Fruit fly (Drosophila melanogaster): ENCODE measurements around the gene Hsp68.
A peak's percentile ranks its signal among the peaks of the same experiment; 100 is the strongest.

The Hsp68 gene

DNA sequence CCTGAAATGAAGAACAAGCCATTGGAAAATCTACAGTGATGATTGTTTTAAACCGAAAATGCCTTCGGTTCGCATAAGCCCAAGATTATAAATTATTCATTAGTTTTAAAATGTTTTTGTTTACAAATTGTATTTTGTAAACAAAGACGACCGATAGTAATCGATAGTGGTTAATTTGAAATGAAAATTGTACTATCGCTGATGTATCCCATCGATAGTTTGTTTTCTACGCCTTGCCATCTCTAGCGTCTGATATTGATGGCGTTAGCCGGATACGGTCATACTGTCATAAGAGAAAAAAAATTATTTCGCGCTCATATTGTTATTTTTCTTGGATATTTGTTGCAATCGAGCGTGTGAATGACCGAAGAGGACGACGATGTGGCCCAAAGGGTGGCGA lies 931 bp upstream of the Hsp68 start, which contains the start of gene SMC1 (continued):
- TF ChIP-seq CG8281 (tag; optimal IDR thresholded peaks at IDR 0.05) (peak; percentile 50), ac (GFP tag; optimal IDR thresholded peaks at IDR 0.05) (no peak), CG34376 (GFP tag; optimal IDR thresholded peaks at IDR 0.05) (peak; percentile 42), Bdp1 (GFP tag; optimal IDR thresholded peaks at IDR 0.05) (no peak), chif (GFP tag; optimal IDR thresholded peaks at IDR 0.05) (peak in 1 of 2 experiments; percentile 5), CG18011 (GFP tag; optimal IDR thresholded peaks at IDR 0.05) (no peak), ash1 (GFP tag; optimal IDR thresholded peaks at IDR 0.05) (no peak), pzg (GFP tag; optimal IDR thresholded peaks at IDR 0.05) (peak; percentile 94), CG10431 (GFP tag; optimal IDR thresholded peaks at IDR 0.05) (no peak)

DNA sequence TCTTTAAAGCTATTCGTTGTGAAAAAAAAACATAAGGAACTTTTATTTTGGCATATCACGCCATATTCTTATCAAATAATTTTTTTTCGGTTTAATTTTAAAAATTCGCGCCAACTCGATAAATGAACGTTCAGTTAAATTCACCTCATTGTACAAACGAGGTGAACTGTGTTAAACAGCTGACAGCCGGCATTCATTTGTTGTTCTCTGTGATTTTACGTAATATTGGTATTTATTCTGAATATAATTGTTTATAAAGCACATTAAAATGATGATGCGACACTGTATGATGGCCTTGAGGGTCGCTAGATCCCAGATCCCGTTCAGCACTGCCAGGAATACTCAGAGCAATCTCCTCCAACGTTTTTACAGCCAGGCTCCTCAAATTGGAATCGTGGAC lies 2.9 kb downstream of the Hsp68 start, which contains the start of gene CG6000:
CG6000 (plus strand) TSS at position 165 of the 400 bp plus-strand sequence.
- no peak for TF ChIP-seq Xbp1 (GFP tag; optimal IDR thresholded peaks at IDR 0.05)
- TF ChIP-seq pzg (GFP tag; optimal IDR thresholded peaks at IDR 0.05), result peak; percentile 33
- TF ChIP-seq hbn (GFP tag; IDR thresholded peaks at IDR 0.05; ENCODE audit: partially characterized antibody), result 0 out of 2 replicates have a peak, but pooled peaks have one; percentile 31
- TF ChIP-seq trh (GFP tag; optimal IDR thresholded peaks at IDR 0.05), result no peak
- peak; percentile 5 for TF ChIP-seq CG2116 (GFP tag; optimal IDR thresholded peaks at IDR 0.05)
- no peak for TF ChIP-seq CG4360 (GFP tag; IDR thresholded peaks at IDR 0.05)
- no peak for TF ChIP-seq CG32767 (GFP tag; IDR thresholded peaks at IDR 0.05)
- TF ChIP-seq CG11560 (tag; IDR thresholded peaks at IDR 0.05), result peak; percentile 39; the same call in 1 of the 3 replicates
- TF ChIP-seq Mrtf (GFP tag; IDR thresholded peaks at IDR 0.05), result no peak
- peak; percentile 73 for TF ChIP-seq sens (GFP tag)
- peak; percentile 10 for TF ChIP-seq lbe (GFP tag; optimal IDR thresholded peaks at IDR 0.05)
- peak; percentile 20 for TF ChIP-seq MESR4 (GFP tag; optimal IDR thresholded peaks at IDR 0.05)
- TF ChIP-seq NFAT (GFP tag; IDR thresholded peaks at IDR 0.05), result no peak
- TF ChIP-seq Dref (GFP tag; IDR thresholded peaks at IDR 0.05), result peak; percentile 38; the same call in 1 of the 2 replicates
- TF ChIP-seq repo (GFP tag; optimal IDR thresholded peaks at IDR 0.05), result no peak
- TF ChIP-seq MBD-R2 (GFP tag; IDR thresholded peaks at IDR 0.05), result peak; percentile 55
- peak; percentile 88 for TF ChIP-seq Dp (GFP tag; optimal IDR thresholded peaks at IDR 0.05)
- peak; percentile 60 for TF ChIP-seq CG3995 (GFP tag; optimal IDR thresholded peaks at IDR 0.05)
- TF ChIP-seq NC2β (GFP tag; optimal IDR thresholded peaks at IDR 0.05), result no peak
- TF ChIP-seq CG15514 (GFP tag; optimal IDR thresholded peaks at IDR 0.05), result peak; percentile 44
- TF ChIP-seq CG13287 (GFP tag; IDR thresholded peaks at IDR 0.05; ENCODE audit: partially characterized antibody), result peak; percentile 49; the same call in 1 of the 2 replicates
- TF ChIP-seq cad (GFP tag; optimal IDR thresholded peaks at IDR 0.05), result no peak
- peak in 1 of 2 experiments; percentile 87 for TF ChIP-seq crp (GFP tag; optimal IDR thresholded peaks at IDR 0.05)
- peak; percentile 31 for TF ChIP-seq trem (tag; optimal IDR thresholded peaks at IDR 0.05)
- 0 out of 4 replicates have a peak, but pooled peaks have one; percentile 33 for TF ChIP-seq Dll (GFP tag; IDR thresholded peaks at IDR 0.05; ENCODE audit: partially characterized antibody)
- no peak for TF ChIP-seq CG1529 (GFP tag; optimal IDR thresholded peaks at IDR 0.05)
- peak; percentile 22 for TF ChIP-seq CG9437 (GFP tag; optimal IDR thresholded peaks at IDR 0.05)
- peak; percentile 29; the same call in 1 of the 2 replicates for TF ChIP-seq Scr (GFP tag; IDR thresholded peaks at IDR 0.05; ENCODE audit: partially characterized antibody)
- TF ChIP-seq CG31388 (GFP tag; optimal IDR thresholded peaks at IDR 0.05), result no peak
- TF ChIP-seq twi (tag; optimal IDR thresholded peaks at IDR 0.05), result no peak
- TF ChIP-seq E2f2 (GFP tag; IDR thresholded peaks at IDR 0.05), result peak; percentile 90
- TF ChIP-seq CG8924 (tag; optimal IDR thresholded peaks at IDR 0.05), result peak; percentile 5
- peak in 1 of 2 experiments; percentile 97 for TF ChIP-seq Pdp1 (GFP tag; optimal IDR thresholded peaks at IDR 0.05)
- TF ChIP-seq CG1832 (GFP tag; optimal IDR thresholded peaks at IDR 0.05), result no peak
- peak; percentile 9 for TF ChIP-seq BEAF-32 (GFP tag; optimal IDR thresholded peaks at IDR 0.05)
- TF ChIP-seq CG34422 (GFP tag; IDR thresholded peaks at IDR 0.05), result peak; percentile 6; the same call in 1 of the 3 replicates
- no peak for TF ChIP-seq az2 (GFP tag; optimal IDR thresholded peaks at IDR 0.05)

All from whole organism, embryonic.